Worm (Caenorhabditis elegans): ENCODE data around the gene tph-1.

ce11 chrII:7594262-7594661, 45.1 kb downstream of the tph-1 start:
- TF ChIP-seq ama-1 (optimal IDR thresholded peaks at IDR 0.05) = no peak
- TF ChIP-seq sea-1 (GFP tag; conservative IDR thresholded peaks at IDR 0.05) = no peak
- no peak for TF ChIP-seq tra-4 (tag; optimal IDR thresholded peaks at IDR 0.05)
- no peak for TF ChIP-seq flt-1 (GFP tag; IDR thresholded peaks at IDR 0.05)
